Worm (Caenorhabditis elegans): ENCODE data around the gene dyf-7.

- TF ChIP-seq him-1 (tag; optimal IDR thresholded peaks at IDR 0.05) (no peak), W03F9.2 (tag; optimal IDR thresholded peaks at IDR 0.05) (no peak)
Observed at ce11 chrX:9742058-9742457, 43.6 kb downstream of the dyf-7 start.
